Fruit fly (Drosophila melanogaster) whole organism, embryonic: Measurements from ENCODE around the gene Eip75B.

Experiments used
- Asciz ChIP-seq: fragments of 200-800 bp; sonication (Bioruptor generic); optimal IDR thresholded peaks from 2 replicates; lab custom pipeline; 2017; ENCODE audit warnings: missing biosample characterization, mild to moderate bottlenecking, missing genetic modification characterization, missing genetic modification reagents
- B-H1 ChIP-seq: fragments of 200-800 bp; sonication (Bioruptor generic); IDR thresholded peaks from 3 replicates; pipeline ENCODE4 v1.3.6; 2022; ENCODE audit warnings: missing biosample characterization, missing genetic modification characterization
- BEAF-32 ChIP-seq: fragments of 200-800 bp; sonication (Bioruptor generic); optimal IDR thresholded peaks from 3 replicates; lab custom pipeline; 2017; ENCODE audit warnings: missing biosample characterization, missing genetic modification characterization, mild to moderate bottlenecking, moderate library complexity, missing genetic modification reagents
- Bgb ChIP-seq: fragments of 200-800 bp; sonication (Bioruptor generic); IDR thresholded peaks from 2 replicates; pipeline ENCODE4 v1.3.6; 2022; ENCODE audit warnings: missing biosample characterization, missing genetic modification characterization; ENCODE audit not compliant: partially characterized antibody
- CG11085 ChIP-seq: fragments of 200-800 bp; sonication (Bioruptor generic); IDR thresholded peaks from 2 replicates; pipeline ENCODE4 v1.3.6; 2022; ENCODE audit warnings: missing biosample characterization, missing genetic modification characterization
- CG14710 ChIP-seq: fragments of 200-800 bp; sonication (Bioruptor generic); optimal IDR thresholded peaks from 3 replicates; lab custom pipeline; 2019; ENCODE audit warnings: missing biosample characterization, mild to moderate bottlenecking, missing genetic modification characterization, moderate library complexity
- CG17359 ChIP-seq: fragments of 200-800 bp; sonication (Bioruptor generic); optimal IDR thresholded peaks from 3 replicates; lab custom pipeline; 2018; ENCODE audit warnings: missing biosample characterization, mild to moderate bottlenecking, missing genetic modification characterization, moderate library complexity
- CG17829 ChIP-seq: fragments of 200-800 bp; optimal IDR thresholded peaks from 2 replicates; lab custom pipeline; 2019; ENCODE audit warnings: missing biosample characterization, mild to moderate bottlenecking, missing genetic modification characterization, moderate library complexity
- CG1792 ChIP-seq: fragments of 200-800 bp; sonication (Bioruptor generic); optimal IDR thresholded peaks from 2 replicates; lab custom pipeline; 2016; ENCODE audit warnings: missing biosample characterization, missing genetic modification characterization
- CG2199 ChIP-seq: fragments of 200-800 bp; sonication (Bioruptor generic); IDR thresholded peaks from 3 replicates; pipeline ENCODE4 v1.3.6; 2022; ENCODE audit warnings: missing biosample characterization, missing genetic modification characterization
- CG3163 ChIP-seq: fragments of 200-800 bp; sonication (Bioruptor generic); optimal IDR thresholded peaks from 3 replicates; lab custom pipeline; 2016; ENCODE audit warnings: missing biosample characterization, missing genetic modification characterization
- CG4854 ChIP-seq: fragments of 200-800 bp; sonication (Bioruptor generic); optimal IDR thresholded peaks from 2 replicates; lab custom pipeline; 2016; ENCODE audit warnings: missing biosample characterization, missing genetic modification characterization, inconsistent platforms
- CG6791 ChIP-seq: fragments of 200-800 bp; sonication (Bioruptor generic); IDR thresholded peaks from 3 replicates; pipeline ENCODE4 v1.3.6; 2022; ENCODE audit warnings: missing biosample characterization, missing genetic modification characterization; ENCODE audit not compliant: partially characterized antibody
- CG6813 ChIP-seq: fragments of 200-800 bp; sonication (Bioruptor generic); optimal IDR thresholded peaks from 2 replicates; lab custom pipeline; 2017; ENCODE audit warnings: missing biosample characterization, missing genetic modification characterization, mild to moderate bottlenecking, moderate library complexity, missing genetic modification reagents
- CG7928 ChIP-seq: fragments of 200-800 bp; sonication (Bioruptor generic); optimal IDR thresholded peaks from 2 replicates; lab custom pipeline; 2017; ENCODE audit warnings: missing biosample characterization, mild to moderate bottlenecking, missing genetic modification characterization
- CG8765 ChIP-seq: fragments of 200-800 bp; sonication (Bioruptor generic); IDR thresholded peaks from 2 replicates; pipeline ENCODE4 v1.3.6; 2022; ENCODE audit warnings: missing biosample characterization, missing genetic modification characterization
- CG8924 ChIP-seq: fragments of 200-800 bp; optimal IDR thresholded peaks from 3 replicates; lab custom pipeline; 2019; ENCODE audit warnings: missing biosample characterization, mild to moderate bottlenecking, missing genetic modification characterization, moderate library complexity
- CG8944 ChIP-seq: fragments of 200-800 bp; sonication (Bioruptor generic); optimal IDR thresholded peaks from 3 replicates; lab custom pipeline; 2016; ENCODE audit warnings: missing biosample characterization, missing genetic modification characterization
- Dfd ChIP-seq, 2 experiments: fragments of >200 bp; optimal IDR thresholded peaks; 2 replicates each; lab custom pipeline; 2017; ENCODE audit warnings: missing biosample characterization in 2 of 2, missing genetic modification characterization in 2 of 2
- Dip3 ChIP-seq: fragments of 200-800 bp; sonication (Bioruptor generic); optimal IDR thresholded peaks from 3 replicates; lab custom pipeline; 2016; ENCODE audit warnings: missing biosample characterization, missing genetic modification characterization
- Dref ChIP-seq: fragments of 200-800 bp; sonication (Bioruptor generic); IDR thresholded peaks from 2 replicates; pipeline ENCODE4 v1.3.6; 2022; ENCODE audit warnings: missing biosample characterization, missing genetic modification characterization
- GATAe ChIP-seq: fragments of 200-800 bp; sonication (Bioruptor generic); conservative IDR thresholded peaks from 2 replicates; pipeline ENCODE4 v1.3.6; 2022; ENCODE audit warnings: missing biosample characterization, missing genetic modification characterization
- Hand ChIP-seq: fragments of 200-800 bp; sonication (Bioruptor generic); optimal IDR thresholded peaks from 2 replicates; lab custom pipeline; 2017; ENCODE audit warnings: mild to moderate bottlenecking, missing biosample characterization, missing genetic modification reagents, missing genetic modification characterization
- HmgZ ChIP-seq: fragments of 200-800 bp; sonication (Bioruptor generic); optimal IDR thresholded peaks from 2 replicates; lab custom pipeline; 2018; ENCODE audit warnings: missing biosample characterization, mild to moderate bottlenecking, missing genetic modification characterization
- Lim3 ChIP-seq: fragments of 200-800 bp; sonication (Bioruptor generic); IDR thresholded peaks from 2 replicates; pipeline ENCODE4 v1.3.6; 2022; ENCODE audit warnings: missing biosample characterization, missing genetic modification characterization
- Meics ChIP-seq: fragments of 200-800 bp; sonication (Bioruptor generic); optimal IDR thresholded peaks from 2 replicates; lab custom pipeline; 2017; ENCODE audit warnings: missing biosample characterization, mild to moderate bottlenecking, missing genetic modification characterization
- NK7.1 ChIP-seq: fragments of 200-800 bp; sonication (Bioruptor generic); optimal IDR thresholded peaks from 3 replicates; lab custom pipeline; 2016; ENCODE audit warnings: missing biosample characterization, missing genetic modification characterization
- Oaz ChIP-seq: fragments of 200-800 bp; sonication (Bioruptor generic); IDR thresholded peaks from 2 replicates; pipeline ENCODE4 v1.3.6; 2022; ENCODE audit warnings: missing biosample characterization, missing genetic modification characterization
- Opbp ChIP-seq: fragments of 200-800 bp; sonication (Bioruptor generic); IDR thresholded peaks from 3 replicates; pipeline ENCODE4 v1.3.6; 2022; ENCODE audit warnings: missing biosample characterization, missing genetic modification characterization; ENCODE audit not compliant: partially characterized antibody
- Ptx1 ChIP-seq: fragments of 200-800 bp; sonication (Bioruptor generic); IDR thresholded peaks from 2 replicates; pipeline ENCODE4 v1.3.6; 2022; ENCODE audit warnings: missing biosample characterization, missing genetic modification characterization
- Side ChIP-seq: fragments of 200-800 bp; sonication (Bioruptor generic); optimal IDR thresholded peaks from 2 replicates; lab custom pipeline; 2016; ENCODE audit warnings: missing biosample characterization, missing genetic modification characterization
- ara ChIP-seq: fragments of 200-800 bp; sonication (Bioruptor generic); IDR thresholded peaks from 2 replicates; pipeline ENCODE4 v1.3.6; 2022; ENCODE audit warnings: missing biosample characterization, missing genetic modification characterization
- bsh ChIP-seq, 2 experiments: fragments of 200-800 bp; sonication (Bioruptor generic); optimal IDR thresholded peaks; 2 replicates each; lab custom pipeline; 2017 to 2018; ENCODE audit warnings: mild to moderate bottlenecking in 2 of 2, missing biosample characterization in 2 of 2, missing genetic modification characterization in 2 of 2, moderate library complexity in 1 of 2
- cas ChIP-seq: fragments of 200-800 bp; sonication (Bioruptor generic); IDR thresholded peaks from 2 replicates; pipeline ENCODE4 v1.3.6; 2022; ENCODE audit warnings: missing biosample characterization, missing genetic modification characterization
- chif ChIP-seq, 2 experiments: fragments of 200-800 bp; sonication (Bioruptor generic); optimal IDR thresholded peaks; 3 replicates each; lab custom pipeline; 2016; ENCODE audit warnings: missing biosample characterization in 2 of 2, missing genetic modification characterization in 2 of 2
- fd3F ChIP-seq: fragments of 200-800 bp; sonication (Bioruptor generic); optimal IDR thresholded peaks from 2 replicates; lab custom pipeline; 2018; ENCODE audit warnings: missing biosample characterization, mild to moderate bottlenecking, missing genetic modification characterization, moderate library complexity
- fru ChIP-seq: fragments of >200 bp; optimal IDR thresholded peaks from 2 replicates; lab custom pipeline; 2017
- ftz-f1 ChIP-seq: fragments of 200-800 bp; sonication (Bioruptor generic); optimal IDR thresholded peaks from 2 replicates; lab custom pipeline; 2016; ENCODE audit warnings: missing biosample characterization, missing genetic modification characterization
- gcm2 ChIP-seq: fragments of 200-800 bp; sonication (Bioruptor generic); optimal IDR thresholded peaks from 2 replicates; lab custom pipeline; 2016; ENCODE audit warnings: missing biosample characterization, missing genetic modification characterization
- grn ChIP-seq: fragments of 200-800 bp; sonication (Bioruptor generic); optimal IDR thresholded peaks from 3 replicates; lab custom pipeline; 2017; ENCODE audit warnings: missing biosample characterization, missing genetic modification characterization
- insv ChIP-seq, 2 experiments: fragments of 200-800 bp; sonication (Bioruptor generic); optimal IDR thresholded peaks; 3 replicates each; lab custom pipeline; 2016 to 2018; ENCODE audit warnings: missing biosample characterization in 2 of 2, missing genetic modification characterization in 2 of 2
- kay ChIP-seq: fragments of 200-800 bp; sonication (Bioruptor generic); optimal IDR thresholded peaks from 2 replicates; lab custom pipeline; 2016; ENCODE audit warnings: missing biosample characterization, missing genetic modification characterization
- ranshi ChIP-seq: fragments of 200-800 bp; sonication (Bioruptor generic); IDR thresholded peaks from 2 replicates; pipeline ENCODE4 v1.3.6; 2022; ENCODE audit warnings: missing biosample characterization, missing genetic modification characterization
- row ChIP-seq: fragments of 200-800 bp; sonication (Bioruptor generic); IDR thresholded peaks from 3 replicates; pipeline ENCODE4 v1.3.6; 2022; ENCODE audit warnings: missing biosample characterization, missing genetic modification characterization
- schlank ChIP-seq: fragments of 200-800 bp; sonication (Bioruptor generic); optimal IDR thresholded peaks from 2 replicates; lab custom pipeline; 2018; ENCODE audit warnings: missing biosample characterization, mild to moderate bottlenecking, missing genetic modification characterization
- ssp ChIP-seq: fragments of 200-800 bp; sonication (Bioruptor generic); IDR thresholded peaks from 2 replicates; pipeline ENCODE4 v1.3.6; 2022; ENCODE audit warnings: missing biosample characterization, missing genetic modification characterization
- trh ChIP-seq: fragments of 200-800 bp; sonication (Bioruptor generic); optimal IDR thresholded peaks from 2 replicates; lab custom pipeline; 2016; ENCODE audit warnings: missing biosample characterization, missing genetic modification characterization
- twi ChIP-seq: fragments of 200-800 bp; optimal IDR thresholded peaks from 2 replicates; lab custom pipeline; 2019; ENCODE audit warnings: missing biosample characterization, mild to moderate bottlenecking, missing genetic modification characterization, moderate library complexity
- zfh1 ChIP-seq: fragments of 200-800 bp; sonication (Bioruptor generic); IDR thresholded peaks from 3 replicates; pipeline ENCODE4 v1.3.6; 2022; ENCODE audit warnings: missing biosample characterization, missing genetic modification characterization
- zfh2 ChIP-seq: fragments of 200-800 bp; sonication (Bioruptor generic); optimal IDR thresholded peaks from 2 replicates; lab custom pipeline; 2016; ENCODE audit warnings: missing biosample characterization, missing genetic modification characterization

Gene Eip75B

DNA sequence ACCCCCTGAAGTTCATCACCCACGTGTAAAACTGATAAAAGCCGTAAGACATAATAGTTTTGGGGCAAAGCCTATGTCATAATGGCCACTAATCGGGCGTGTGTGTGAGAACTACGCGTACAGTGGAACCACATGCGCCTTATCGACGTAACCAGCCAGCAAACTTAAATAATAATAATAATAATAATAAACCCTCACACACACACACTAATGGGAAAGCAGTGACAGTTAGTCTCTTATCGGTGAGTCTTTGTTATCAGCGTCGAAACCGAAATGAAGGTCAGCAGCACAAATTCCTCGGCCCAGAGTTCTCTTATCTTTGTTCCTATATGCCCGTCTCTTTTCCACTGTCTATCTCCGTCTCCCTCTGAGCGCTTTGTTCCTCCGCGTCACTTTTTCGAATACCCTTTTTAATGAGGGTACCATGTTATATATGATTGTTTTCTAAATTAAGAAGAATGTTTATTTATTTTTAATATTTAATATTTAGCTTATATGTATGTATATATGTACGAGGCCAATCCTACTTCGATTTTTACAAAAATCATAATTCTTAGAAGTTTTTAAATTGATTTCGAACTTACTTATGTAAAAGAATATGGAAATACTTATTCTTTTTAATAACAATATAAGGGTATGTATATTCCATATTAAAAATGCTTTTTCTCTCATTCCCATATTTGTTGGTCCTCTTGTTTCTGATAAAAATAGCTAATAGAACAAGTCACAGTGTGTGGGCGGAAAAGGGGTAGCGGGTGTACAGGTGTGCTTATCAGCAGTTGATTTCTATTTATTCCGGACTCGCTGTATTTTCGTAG lies 61.2 kb downstream of the Eip75B start (continued):
- peak; percentile 89 for TF ChIP-seq CG8924 (tag; lab: Kevin White, UChicago)
- TF ChIP-seq ara (GFP tag; lab: Robert Waterston, UW): peak; percentile 46; the same call in 1 of the 2 replicates
- no peak for TF ChIP-seq zfh1
- TF ChIP-seq CG6791 (GFP tag; lab: Robert Waterston, UW): no peak
- TF ChIP-seq zfh2 (GFP tag; lab: Kevin White, UChicago): no peak
- TF ChIP-seq twi (tag; lab: Kevin White, UChicago): peak; percentile 21
- TF ChIP-seq ranshi (GFP tag; lab: Robert Waterston, UW): peak; percentile 32; the same call in 1 of the 2 replicates
- no peak for TF ChIP-seq CG8765 (GFP tag; lab: Robert Waterston, UW)
- TF ChIP-seq Oaz: no peak
- TF ChIP-seq CG17359 (tag; lab: Kevin White, UChicago): peak; percentile 41
- no peak for TF ChIP-seq CG7928 (GFP tag; lab: Kevin White, UChicago)
- TF ChIP-seq Lim3: no peak
- TF ChIP-seq fd3F (GFP tag; lab: Kevin White, UChicago): peak; percentile 54
- no peak for TF ChIP-seq Asciz (GFP tag; lab: Kevin White, UChicago)
- 0 out of 3 replicates have a peak, but pooled peaks have one; percentile 69 for TF ChIP-seq CG2199 (GFP tag; lab: Robert Waterston, UW)
- no peak for TF ChIP-seq BEAF-32 (GFP tag; lab: Kevin White, UChicago)
- no peak for TF ChIP-seq CG4854 (GFP tag; lab: Kevin White, UChicago)
- TF ChIP-seq ssp (GFP tag; lab: Robert Waterston, UW): no peak
- no peak for TF ChIP-seq cas (GFP tag; lab: Robert Waterston, UW)
- no peak for TF ChIP-seq fru (lab: Kevin White, UChicago)
- peak; percentile 42 for TF ChIP-seq grn (GFP tag; lab: Kevin White, UChicago)
- peak; percentile 32 for TF ChIP-seq HmgZ (tag; lab: Kevin White, UChicago)
- no peak for TF ChIP-seq CG11085
- no peak for TF ChIP-seq chif (GFP tag; optimal IDR thresholded peaks at IDR 0.05; lab: Kevin White, UChicago)
- TF ChIP-seq trh: no peak
- TF ChIP-seq Side (GFP tag; lab: Kevin White, UChicago): no peak
- TF ChIP-seq Ptx1 (GFP tag; lab: Robert Waterston, UW): peak; percentile 33
- 0 out of 2 replicates have a peak, but pooled peaks have one; percentile 14 for TF ChIP-seq Bgb (GFP tag; lab: Robert Waterston, UW)
- peak; percentile 78 for TF ChIP-seq ftz-f1 (GFP tag; lab: Kevin White, UChicago)
- no peak for TF ChIP-seq insv (GFP tag; optimal IDR thresholded peaks at IDR 0.05; lab: Kevin White, UChicago)
- no peak for TF ChIP-seq gcm2 (GFP tag; lab: Kevin White, UChicago)
- no peak for TF ChIP-seq Dip3 (GFP tag; lab: Kevin White, UChicago)
- TF ChIP-seq GATAe (GFP tag; lab: Robert Waterston, UW): peak; percentile 85
- no peak for TF ChIP-seq Dref (GFP tag; lab: Robert Waterston, UW)
- no peak for TF ChIP-seq CG1792 (GFP tag; lab: Kevin White, UChicago)
- no peak for TF ChIP-seq schlank (tag; lab: Kevin White, UChicago)
- TF ChIP-seq CG8944 (GFP tag; lab: Kevin White, UChicago): no peak
- TF ChIP-seq CG14710 (tag; lab: Kevin White, UChicago): peak; percentile 56
- TF ChIP-seq Dfd (GFP tag; optimal IDR thresholded peaks at IDR 0.05; lab: Kevin White, UChicago): no peak
- peak in 1 of 2 experiments; percentile 47 for TF ChIP-seq bsh (GFP tag; optimal IDR thresholded peaks at IDR 0.05; lab: Kevin White, UChicago)
- no peak for TF ChIP-seq Opbp
- peak; percentile 77 for TF ChIP-seq Meics (GFP tag; lab: Kevin White, UChicago)
- TF ChIP-seq row (GFP tag; lab: Robert Waterston, UW): peak; percentile 78
- TF ChIP-seq Hand (GFP tag; lab: Kevin White, UChicago): peak; percentile 30
- TF ChIP-seq CG3163 (GFP tag; lab: Kevin White, UChicago): no peak
- TF ChIP-seq kay (GFP tag; lab: Kevin White, UChicago): peak; percentile 10
- no peak for TF ChIP-seq NK7.1
- TF ChIP-seq B-H1 (GFP tag; lab: Robert Waterston, UW): no peak
- TF ChIP-seq CG6813 (GFP tag; lab: Kevin White, UChicago): peak; percentile 41
- peak; percentile 54 for TF ChIP-seq CG17829
